Worm (Caenorhabditis elegans) whole organism, L1 larva: ENCODE measurements around the gene srsx-30.

ENCODE experiments used
- efl-1 ChIP-seq, 4 experiments: fragments of 150-350 bp; optimal IDR thresholded peaks in 3 of 4; peaks in 1 of 4; 1 replicate in 1 of 4; 2 replicates in 3 of 4; lab custom pipeline; 2014; ENCODE audit warnings: missing biosample characterization in 2 of 4, missing genetic modification characterization in 2 of 4, missing genetic modification reagents in 2 of 4
- hlh-4 ChIP-seq: sonication (generic microtip); optimal IDR thresholded peaks from 2 replicates; lab custom pipeline; 2016; ENCODE audit warnings: mild to moderate bottlenecking, missing genetic modification characterization, missing compliant biosample characterization
- nhr-76 ChIP-seq: sonication (generic microtip); optimal IDR thresholded peaks from 2 replicates; lab custom pipeline; 2017; ENCODE audit warnings: missing biosample characterization, missing genetic modification characterization
- sptf-1 ChIP-seq: fragments of 150-350 bp; optimal IDR thresholded peaks from 2 replicates; lab custom pipeline; 2014; ENCODE audit warnings: missing biosample characterization, missing genetic modification characterization
- unc-62 ChIP-seq: fragments of 150-350 bp; optimal IDR thresholded peaks from 2 replicates; lab custom pipeline; 2014; ENCODE audit warnings: missing biosample characterization, missing genetic modification reagents, missing genetic modification characterization

ce11 chrV:10173653-10174052 is 15.0 kb downstream of the srsx-30 start, which contains the start of gene egl-3:
- no peak for TF ChIP-seq hlh-4 (tag; lab: Kevin White, UChicago)
- TF ChIP-seq unc-62 (GFP tag; lab: Kevin White, UChicago): no peak
- TF ChIP-seq efl-1 (optimal IDR thresholded peaks at IDR 0.05; lab: Kevin White, UChicago): no peak
- TF ChIP-seq efl-1 (GFP tag; optimal IDR thresholded peaks at IDR 0.05 in 1 of 2; lab: Kevin White, UChicago): no peak
- no peak for TF ChIP-seq sptf-1 (tag; lab: Kevin White, UChicago)
- TF ChIP-seq nhr-76 (tag; lab: Kevin White, UChicago): no peak
